Fruit fly (Drosophila melanogaster): ENCODE results near the gene Ibf2.

The Ibf2 gene

DNA sequence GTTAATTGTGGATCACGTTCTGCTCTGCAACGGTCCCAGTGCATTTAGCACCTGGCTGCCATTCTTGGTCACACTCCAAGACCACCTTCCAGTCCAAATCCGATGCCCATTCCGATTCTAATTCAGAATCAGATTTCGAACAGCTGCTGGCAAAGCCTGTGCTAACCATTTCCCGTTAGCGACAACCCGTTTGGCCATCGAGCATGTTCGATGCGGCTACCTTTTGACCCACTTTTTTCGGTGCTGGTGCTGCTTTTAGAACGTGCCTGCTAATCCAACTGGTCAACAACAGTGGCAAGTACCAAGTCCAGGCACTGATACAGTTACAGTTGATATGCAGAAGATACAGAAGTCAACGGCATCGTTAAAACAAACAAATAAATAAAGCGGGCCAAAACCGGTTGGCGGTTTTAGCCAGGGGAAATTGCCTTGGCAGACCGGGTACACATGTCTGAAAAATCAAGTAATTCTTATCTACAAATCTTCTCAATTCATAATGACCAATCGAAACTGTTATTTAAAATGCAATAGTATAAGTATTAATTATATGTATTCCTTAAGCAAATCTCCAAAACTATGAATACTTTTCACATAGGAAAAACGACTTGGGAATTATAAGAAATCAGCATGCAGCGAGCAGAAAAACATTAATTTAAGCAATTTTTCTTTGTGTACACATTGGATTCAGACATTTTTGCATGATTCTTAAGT is 9.1 kb downstream of the Ibf2 start:
- TF ChIP-seq CG10321 (GFP tag; IDR thresholded peaks at IDR 0.05) (0 out of 2 replicates have a peak, but pooled peaks have one; percentile 19), Ets97D (GFP tag; optimal IDR thresholded peaks at IDR 0.05) (no peak), usp (GFP tag; optimal IDR thresholded peaks at IDR 0.05) (no peak), grau (tag; optimal IDR thresholded peaks at IDR 0.05) (no peak), nerfin-2 (GFP tag; IDR thresholded peaks at IDR 0.05; ENCODE audit: partially characterized antibody) (0 out of 2 replicates have a peak, but pooled peaks have one; percentile 31), ara (GFP tag; IDR thresholded peaks at IDR 0.05) (no peak), E2f2 (GFP tag; IDR thresholded peaks at IDR 0.05) (no peak), nom (GFP tag; optimal IDR thresholded peaks at IDR 0.05) (no peak), sens-2 (GFP tag; IDR thresholded peaks at IDR 0.05) (no peak), gem (tag; optimal IDR thresholded peaks at IDR 0.05) (no peak), CG10959 (GFP tag; IDR thresholded peaks at IDR 0.05) (no peak), CG1792 (GFP tag; optimal IDR thresholded peaks at IDR 0.05) (no peak), CG5180 (GFP tag; optimal IDR thresholded peaks at IDR 0.05) (peak; percentile 95), hbn (GFP tag; IDR thresholded peaks at IDR 0.05; ENCODE audit: partially characterized antibody) (no peak), Fer2 (tag; optimal IDR thresholded peaks at IDR 0.05) (no peak), kni (GFP tag; optimal IDR thresholded peaks at IDR 0.05) (peak; percentile 40), Max (GFP tag; optimal IDR thresholded peaks at IDR 0.05) (no peak), CG14667 (GFP tag; IDR thresholded peaks at IDR 0.05) (no peak), lbe (GFP tag; optimal IDR thresholded peaks at IDR 0.05) (peak; percentile 15), wor (GFP tag; IDR thresholded peaks at IDR 0.05) (no peak), CG7372 (GFP tag; IDR thresholded peaks at IDR 0.05) (no peak), tll (GFP tag; optimal IDR thresholded peaks at IDR 0.05) (peak in 1 of 2 experiments; percentile 74), chinmo (GFP tag; IDR thresholded peaks at IDR 0.05; ENCODE audit: partially characterized antibody) (0 out of 4 replicates have a peak, but pooled peaks have one; percentile 37), Fer1 (GFP tag; optimal IDR thresholded peaks at IDR 0.05) (no peak), CG12659 (GFP tag; optimal IDR thresholded peaks at IDR 0.05) (no peak), Optix (GFP tag; IDR thresholded peaks at IDR 0.05) (no peak), CG13287 (GFP tag; IDR thresholded peaks at IDR 0.05; ENCODE audit: partially characterized antibody) (no peak), HmgZ (tag; optimal IDR thresholded peaks at IDR 0.05) (no peak), CG2875 (GFP tag; optimal IDR thresholded peaks at IDR 0.05) (no peak), CG4820 (GFP tag; optimal IDR thresholded peaks at IDR 0.05) (no peak), corto (GFP tag; optimal IDR thresholded peaks at IDR 0.05) (no peak), peb (GFP tag; IDR thresholded peaks at IDR 0.05) (no peak), Atf3 (GFP tag; optimal IDR thresholded peaks at IDR 0.05) (no peak), CG34224 (GFP tag; IDR thresholded peaks at IDR 0.05; ENCODE audit: partially characterized antibody) (no peak), CG7556 (GFP tag; optimal IDR thresholded peaks at IDR 0.05) (no peak), CG6683 (GFP tag; optimal IDR thresholded peaks at IDR 0.05) (no peak), ab (GFP tag; optimal IDR thresholded peaks at IDR 0.05) (no peak), CG5953 (GFP tag; IDR thresholded peaks at IDR 0.05) (no peak), CG42726 (GFP tag; IDR thresholded peaks at IDR 0.05; ENCODE audit: partially characterized antibody) (no peak), CG12071 (GFP tag; optimal IDR thresholded peaks at IDR 0.05) (no peak), CG7987 (GFP tag; optimal IDR thresholded peaks at IDR 0.05) (no peak), CG17912 (GFP tag; optimal IDR thresholded peaks at IDR 0.05) (no peak), CG2678 (tag; optimal IDR thresholded peaks at IDR 0.05) (no peak), pros (GFP tag; optimal IDR thresholded peaks at IDR 0.05) (no peak)

Measured in whole organism, embryonic.